Fruit fly (Drosophila melanogaster): ENCODE measurements around the gene sloth2.
A peak's percentile ranks its signal among the peaks of the same experiment; 100 is the strongest.

Gene sloth2

dm6 chrX:7013320-7014214 lies 2.4 kb downstream of the sloth2 start, which contains the start of the genes CG3032 and CG4593 (continued):
- TF ChIP-seq Lim3 (GFP tag; IDR thresholded peaks at IDR 0.05) (no peak; the same call in 1 of the 2 replicates), ci (GFP tag; IDR thresholded peaks at IDR 0.05) (peak; percentile 89), ssp (GFP tag; IDR thresholded peaks at IDR 0.05) (peak; percentile 76), CG11723 (GFP tag; optimal IDR thresholded peaks at IDR 0.05) (peak; percentile 24), wdn (GFP tag; IDR thresholded peaks at IDR 0.05) (peak; percentile 58; the same call in 1 of the 2 replicates), psq (GFP tag; optimal IDR thresholded peaks at IDR 0.05) (peak; percentile 11), CG10366 (GFP tag; IDR thresholded peaks at IDR 0.05) (peak; percentile 92), CG14441 (GFP tag; IDR thresholded peaks at IDR 0.05) (peak; percentile 94), bigmax (GFP tag; optimal IDR thresholded peaks at IDR 0.05) (no peak), CG15696 (tag; optimal IDR thresholded peaks at IDR 0.05) (peak; percentile 37), slou (GFP tag; optimal IDR thresholded peaks at IDR 0.05) (peak; percentile 71), p53 (GFP tag; optimal IDR thresholded peaks at IDR 0.05) (no peak), Neu2 (GFP tag; optimal IDR thresholded peaks at IDR 0.05; ENCODE audit: borderline replicate concordance) (no peak), odd (GFP tag; optimal IDR thresholded peaks at IDR 0.05) (no peak), CG15269 (tag; optimal IDR thresholded peaks at IDR 0.05) (peak; percentile 81), grn (GFP tag; optimal IDR thresholded peaks at IDR 0.05) (no peak), CG11093 (GFP tag; IDR thresholded peaks at IDR 0.05) (peak; percentile 87), Six4 (GFP tag; optimal IDR thresholded peaks at IDR 0.05) (peak; percentile 55), CG6175 (GFP tag; IDR thresholded peaks at IDR 0.05) (peak; percentile 82), gro (GFP tag; optimal IDR thresholded peaks at IDR 0.05) (peak; percentile 72), CG31441 (GFP tag; IDR thresholded peaks at IDR 0.05) (peak; percentile 81), CG14965 (GFP tag; optimal IDR thresholded peaks at IDR 0.05; ENCODE audit: borderline replicate concordance) (no peak), fd64A (GFP tag; optimal IDR thresholded peaks at IDR 0.05) (no peak), CG17328 (GFP tag; IDR thresholded peaks at IDR 0.05) (peak; percentile 89), CG6854 (GFP tag; optimal IDR thresholded peaks at IDR 0.05) (peak; percentile 35), tx (GFP tag; optimal IDR thresholded peaks at IDR 0.05) (peak; percentile 77), Elba2 (GFP tag; optimal IDR thresholded peaks at IDR 0.05) (no peak), lola (GFP tag; optimal IDR thresholded peaks at IDR 0.05) (peak in 1 of 3 experiments; percentile 42), CG16863 (GFP tag; optimal IDR thresholded peaks at IDR 0.05) (peak; percentile 60), CG7928 (GFP tag; optimal IDR thresholded peaks at IDR 0.05) (peak; percentile 47), Doc3 (GFP tag; IDR thresholded peaks at IDR 0.05; ENCODE audit: partially characterized antibody) (no peak), CG32532 (GFP tag; IDR thresholded peaks at IDR 0.05) (peak; percentile 92), bcd (GFP tag; optimal IDR thresholded peaks at IDR 0.05) (peak; percentile 77), CG1792 (GFP tag; optimal IDR thresholded peaks at IDR 0.05) (peak; percentile 23), mam (GFP tag; optimal IDR thresholded peaks at IDR 0.05) (peak; percentile 89), Usf (GFP tag; optimal IDR thresholded peaks at IDR 0.05) (peak; percentile 25), dysf (GFP tag; IDR thresholded peaks at IDR 0.05) (peak; percentile 92), CG17385 (GFP tag; optimal IDR thresholded peaks at IDR 0.05) (peak; percentile 93), knrl (GFP tag; IDR thresholded peaks at IDR 0.05; ENCODE audit: partially characterized antibody) (peak; percentile 28; the same call in 1 of the 3 replicates), prd (optimal IDR thresholded peaks at IDR 0.05) (no peak), prd (GFP tag; IDR thresholded peaks at IDR 0.05) (peak; percentile 94), stc (GFP tag; IDR thresholded peaks at IDR 0.05) (peak; percentile 84), abd-A (tag; optimal IDR thresholded peaks at IDR 0.05) (no peak), CG18011 (GFP tag; optimal IDR thresholded peaks at IDR 0.05) (peak; percentile 79), pho (GFP tag; optimal IDR thresholded peaks at IDR 0.05) (peak; percentile 81), Hand (GFP tag; optimal IDR thresholded peaks at IDR 0.05) (peak; percentile 40), en (GFP tag; optimal IDR thresholded peaks at IDR 0.05) (peak; percentile 20), CG13775 (GFP tag; optimal IDR thresholded peaks at IDR 0.05) (peak; percentile 65), tio (GFP tag; optimal IDR thresholded peaks at IDR 0.05) (peak; percentile 60)
